Worm (Caenorhabditis elegans): ENCODE data around the gene srab-17.

ce11 chrV:9913863-9914262 lies 45.7 kb upstream of the srab-17 start, which contains the start of gene fipr-10:
- TF ChIP-seq him-1 (tag; optimal IDR thresholded peaks at IDR 0.05) (no peak), W03F9.2 (tag; optimal IDR thresholded peaks at IDR 0.05) (no peak), dao-5 (tag; optimal IDR thresholded peaks at IDR 0.05) (no peak)
